Fruit fly (Drosophila melanogaster) whole organism, embryonic: Measurements from ENCODE around the gene CG44437.
A peak's percentile ranks its signal among the peaks of the same experiment; 100 is the strongest.

Source experiments
- Asciz ChIP-seq: fragments of 200-800 bp; sonication (Bioruptor generic); optimal IDR thresholded peaks from 2 replicates; lab custom pipeline; 2017; ENCODE audit warnings: missing biosample characterization, mild to moderate bottlenecking, missing genetic modification characterization, missing genetic modification reagents
- Atf6 ChIP-seq: fragments of 200-800 bp; sonication (Bioruptor generic); IDR thresholded peaks from 2 replicates; pipeline ENCODE4 v1.3.6; 2022; ENCODE audit warnings: missing biosample characterization, missing genetic modification characterization
- BtbVII ChIP-seq: fragments of 200-800 bp; sonication (Bioruptor generic); optimal IDR thresholded peaks from 3 replicates; lab custom pipeline; 2017; ENCODE audit warnings: missing biosample characterization, mild to moderate bottlenecking, missing genetic modification characterization
- CG10431 ChIP-seq: fragments of 200-800 bp; sonication (Bioruptor generic); optimal IDR thresholded peaks from 3 replicates; lab custom pipeline; 2018; ENCODE audit warnings: missing biosample characterization, mild to moderate bottlenecking, missing genetic modification characterization
- CG10979 ChIP-seq: fragments of 200-800 bp; sonication (Bioruptor generic); optimal IDR thresholded peaks from 2 replicates; lab custom pipeline; 2018; ENCODE audit warnings: missing biosample characterization, mild to moderate bottlenecking, missing genetic modification characterization, moderate library complexity
- CG11695 ChIP-seq: fragments of 200-800 bp; sonication (Bioruptor generic); IDR thresholded peaks from 3 replicates; pipeline ENCODE4 v1.3.6; 2022; ENCODE audit warnings: missing biosample characterization, missing genetic modification characterization
- CG12071 ChIP-seq: fragments of 200-800 bp; sonication (Bioruptor generic); optimal IDR thresholded peaks from 3 replicates; lab custom pipeline; 2018; ENCODE audit warnings: missing biosample characterization, mild to moderate bottlenecking, missing genetic modification characterization
- CG1233 ChIP-seq: fragments of 200-800 bp; sonication (Bioruptor generic); optimal IDR thresholded peaks from 4 replicates; lab custom pipeline; 2018; ENCODE audit warnings: missing biosample characterization, mild to moderate bottlenecking, missing genetic modification characterization
- CG13424 ChIP-seq: fragments of 200-800 bp; sonication (Bioruptor generic); optimal IDR thresholded peaks from 2 replicates; lab custom pipeline; 2019; ENCODE audit warnings: missing biosample characterization, mild to moderate bottlenecking, missing genetic modification characterization, moderate library complexity
- CG13894 ChIP-seq: fragments of 200-800 bp; sonication (Bioruptor generic); optimal IDR thresholded peaks from 3 replicates; lab custom pipeline; 2018; ENCODE audit warnings: missing biosample characterization, mild to moderate bottlenecking, missing genetic modification characterization, moderate library complexity
- CG1529 ChIP-seq: fragments of 200-800 bp; sonication (Bioruptor generic); optimal IDR thresholded peaks from 3 replicates; lab custom pipeline; 2018; ENCODE audit warnings: missing biosample characterization, missing genetic modification characterization
- CG2116 ChIP-seq: fragments of 200-800 bp; sonication (Bioruptor generic); optimal IDR thresholded peaks from 3 replicates; lab custom pipeline; 2018; ENCODE audit warnings: missing biosample characterization, mild to moderate bottlenecking, missing genetic modification characterization
- CG2199 ChIP-seq: fragments of 200-800 bp; sonication (Bioruptor generic); IDR thresholded peaks from 3 replicates; pipeline ENCODE4 v1.3.6; 2022; ENCODE audit warnings: missing biosample characterization, missing genetic modification characterization
- CG2889 ChIP-seq: fragments of 200-800 bp; sonication (Bioruptor generic); IDR thresholded peaks from 3 replicates; pipeline ENCODE4 v1.3.6; 2022; ENCODE audit warnings: missing biosample characterization, missing genetic modification characterization
- CG30020 ChIP-seq: fragments of 200-800 bp; optimal IDR thresholded peaks from 2 replicates; lab custom pipeline; 2019; ENCODE audit warnings: missing biosample characterization, mild to moderate bottlenecking, missing genetic modification characterization, moderate library complexity
- CG8388 ChIP-seq: fragments of 200-800 bp; sonication (Bioruptor generic); optimal IDR thresholded peaks from 2 replicates; lab custom pipeline; 2019; ENCODE audit warnings: missing biosample characterization, mild to moderate bottlenecking, missing genetic modification characterization, moderate library complexity
- CG8944 ChIP-seq: fragments of 200-800 bp; sonication (Bioruptor generic); optimal IDR thresholded peaks from 3 replicates; lab custom pipeline; 2016; ENCODE audit warnings: missing biosample characterization, missing genetic modification characterization
- CTCF ChIP-seq: fragments of 200-800 bp; sonication (Bioruptor generic); optimal IDR thresholded peaks from 2 replicates; lab custom pipeline; 2017; ENCODE audit warnings: missing biosample characterization, mild to moderate bottlenecking, missing genetic modification characterization, moderate library complexity
- Dbx ChIP-seq: fragments of 200-800 bp; sonication (Bioruptor generic); IDR thresholded peaks from 3 replicates; pipeline ENCODE4 v1.3.6; 2022; ENCODE audit warnings: missing biosample characterization, missing genetic modification characterization
- Doc3 ChIP-seq: fragments of 200-800 bp; sonication (Bioruptor generic); IDR thresholded peaks from 3 replicates; pipeline ENCODE4 v1.3.6; 2022; ENCODE audit warnings: missing biosample characterization, missing genetic modification characterization; ENCODE audit not compliant: partially characterized antibody
- HHEX ChIP-seq: fragments of 200-800 bp; sonication (Bioruptor generic); optimal IDR thresholded peaks from 3 replicates; lab custom pipeline; 2017; ENCODE audit warnings: missing biosample characterization, mild to moderate bottlenecking, missing genetic modification characterization, missing genetic modification reagents
- Hand ChIP-seq: fragments of 200-800 bp; sonication (Bioruptor generic); optimal IDR thresholded peaks from 2 replicates; lab custom pipeline; 2017; ENCODE audit warnings: mild to moderate bottlenecking, missing biosample characterization, missing genetic modification reagents, missing genetic modification characterization
- Hr3 ChIP-seq: fragments of 200-800 bp; sonication (Bioruptor generic); optimal IDR thresholded peaks from 3 replicates; lab custom pipeline; 2016; ENCODE audit warnings: missing biosample characterization, missing genetic modification characterization
- Jarid2 ChIP-seq: fragments of 200-800 bp; sonication (Bioruptor generic); optimal IDR thresholded peaks from 3 replicates; lab custom pipeline; 2017; ENCODE audit warnings: mild to moderate bottlenecking, missing biosample characterization, missing genetic modification reagents, missing genetic modification characterization
- MESR4 ChIP-seq: fragments of 200-800 bp; sonication (Bioruptor generic); optimal IDR thresholded peaks from 2 replicates; lab custom pipeline; 2018; ENCODE audit warnings: missing biosample characterization, mild to moderate bottlenecking, missing genetic modification characterization, moderate library complexity
- Max ChIP-seq: fragments of 200-800 bp; sonication (Bioruptor generic); optimal IDR thresholded peaks from 2 replicates; lab custom pipeline; 2016; ENCODE audit warnings: missing biosample characterization, mild to moderate bottlenecking, missing genetic modification characterization
- Med ChIP-seq: fragments of 200-800 bp; sonication (Bioruptor generic); peaks from one replicate; lab custom pipeline; 2016; ENCODE audit warnings: missing biosample characterization, missing genetic modification characterization, mild to moderate bottlenecking, inconsistent platforms, moderate library complexity
- NC2β ChIP-seq: fragments of 200-800 bp; sonication (Bioruptor generic); optimal IDR thresholded peaks from 2 replicates; lab custom pipeline; 2016; ENCODE audit warnings: missing biosample characterization, missing genetic modification characterization
- PHDP ChIP-seq: fragments of 200-800 bp; sonication (Bioruptor generic); optimal IDR thresholded peaks from 3 replicates; lab custom pipeline; 2018; ENCODE audit warnings: missing biosample characterization, mild to moderate bottlenecking, missing genetic modification characterization, moderate library complexity
- Sin3A ChIP-seq: fragments of >200 bp; optimal IDR thresholded peaks from 2 replicates; lab custom pipeline; 2018
- Ssrp ChIP-seq: fragments of 200-800 bp; sonication (Bioruptor generic); optimal IDR thresholded peaks from 2 replicates; lab custom pipeline; 2018; ENCODE audit warnings: missing biosample characterization, mild to moderate bottlenecking, missing genetic modification characterization, moderate library complexity
- Tbp ChIP-seq: fragments of >200 bp; optimal IDR thresholded peaks from 2 replicates; lab custom pipeline; 2018; ENCODE audit warnings: missing biosample characterization, missing genetic modification characterization
- Usf ChIP-seq: fragments of 200-800 bp; sonication (Bioruptor generic); optimal IDR thresholded peaks from 2 replicates; lab custom pipeline; 2017; ENCODE audit warnings: missing genotype, missing biosample characterization, missing genetic modification characterization
- YL-1 ChIP-seq: fragments of 200-800 bp; sonication (Bioruptor generic); optimal IDR thresholded peaks from 3 replicates; lab custom pipeline; 2017; ENCODE audit warnings: missing biosample characterization, mild to moderate bottlenecking, missing genetic modification characterization
- al ChIP-seq: fragments of 200-800 bp; sonication (Bioruptor generic); IDR thresholded peaks from 2 replicates; pipeline ENCODE4 v1.3.6; 2022; ENCODE audit warnings: missing biosample characterization, missing genetic modification characterization
- bowl ChIP-seq: fragments of 200-800 bp; sonication (Bioruptor generic); IDR thresholded peaks from 2 replicates; pipeline ENCODE4 v1.3.6; 2022; ENCODE audit warnings: missing biosample characterization, missing genetic modification characterization
- br ChIP-seq: fragments of >200 bp; optimal IDR thresholded peaks from 2 replicates; lab custom pipeline; 2017
- corto ChIP-seq: fragments of 200-800 bp; sonication (Bioruptor generic); optimal IDR thresholded peaks from 2 replicates; lab custom pipeline; 2016; ENCODE audit warnings: missing biosample characterization, mild to moderate bottlenecking, missing genetic modification characterization, moderate library complexity
- da ChIP-seq: fragments of 200-800 bp; sonication (Bioruptor generic); optimal IDR thresholded peaks from 2 replicates; lab custom pipeline; 2016; ENCODE audit warnings: missing biosample characterization, missing genetic modification characterization
- dan ChIP-seq: fragments of 200-800 bp; sonication (Bioruptor generic); IDR thresholded peaks from 2 replicates; pipeline ENCODE4 v1.3.6; 2022; ENCODE audit warnings: missing biosample characterization, missing genetic modification characterization
- exex ChIP-seq: fragments of 200-800 bp; sonication (Bioruptor generic); optimal IDR thresholded peaks from 4 replicates; lab custom pipeline; 2018; ENCODE audit warnings: missing biosample characterization, mild to moderate bottlenecking, missing genetic modification characterization, moderate library complexity
- fd102C ChIP-seq: fragments of 200-800 bp; sonication (Bioruptor generic); optimal IDR thresholded peaks from 2 replicates; lab custom pipeline; 2018; ENCODE audit warnings: missing biosample characterization, mild to moderate bottlenecking, missing genetic modification characterization, moderate library complexity
- grau ChIP-seq: fragments of 200-800 bp; optimal IDR thresholded peaks from 3 replicates; lab custom pipeline; 2019; ENCODE audit warnings: missing biosample characterization, mild to moderate bottlenecking, missing genetic modification characterization, moderate library complexity
- h ChIP-seq: fragments of >200 bp; optimal IDR thresholded peaks from 2 replicates; lab custom pipeline; 2017
- maf-S ChIP-seq: fragments of 200-800 bp; sonication (Bioruptor generic); optimal IDR thresholded peaks from 2 replicates; lab custom pipeline; 2016; ENCODE audit warnings: missing biosample characterization, missing genetic modification characterization
- pb ChIP-seq: fragments of 200-800 bp; sonication (Bioruptor generic); optimal IDR thresholded peaks from 3 replicates; lab custom pipeline; 2016; ENCODE audit warnings: missing biosample characterization, missing genetic modification characterization
- pzg ChIP-seq: fragments of 200-800 bp; sonication (Bioruptor generic); optimal IDR thresholded peaks from 3 replicates; lab custom pipeline; 2018; ENCODE audit warnings: missing biosample characterization, mild to moderate bottlenecking, missing genetic modification characterization, moderate library complexity
- stwl ChIP-seq: fragments of 200-800 bp; sonication (Bioruptor generic); optimal IDR thresholded peaks from 3 replicates; lab custom pipeline; 2018; ENCODE audit warnings: missing biosample characterization, mild to moderate bottlenecking, missing genetic modification characterization, moderate library complexity
- tin ChIP-seq: fragments of 200-800 bp; sonication (Bioruptor generic); optimal IDR thresholded peaks from 3 replicates; lab custom pipeline; 2016; ENCODE audit warnings: missing biosample characterization, missing genetic modification characterization
- vfl ChIP-seq: fragments of 200-800 bp; sonication (Bioruptor generic); optimal IDR thresholded peaks from 2 replicates; lab custom pipeline; 2016; ENCODE audit warnings: missing biosample characterization, missing genetic modification characterization
- vnd ChIP-seq: fragments of 200-800 bp; sonication (Bioruptor generic); IDR thresholded peaks from 3 replicates; pipeline ENCODE4 v1.3.6; 2022; ENCODE audit warnings: missing biosample characterization, missing genetic modification characterization; ENCODE audit not compliant: partially characterized antibody
- yki ChIP-seq: fragments of >200 bp; optimal IDR thresholded peaks from 3 replicates; lab custom pipeline; 2018
- zfh1 ChIP-seq: fragments of 200-800 bp; sonication (Bioruptor generic); IDR thresholded peaks from 3 replicates; pipeline ENCODE4 v1.3.6; 2022; ENCODE audit warnings: missing biosample characterization, missing genetic modification characterization

Gene CG44437

DNA sequence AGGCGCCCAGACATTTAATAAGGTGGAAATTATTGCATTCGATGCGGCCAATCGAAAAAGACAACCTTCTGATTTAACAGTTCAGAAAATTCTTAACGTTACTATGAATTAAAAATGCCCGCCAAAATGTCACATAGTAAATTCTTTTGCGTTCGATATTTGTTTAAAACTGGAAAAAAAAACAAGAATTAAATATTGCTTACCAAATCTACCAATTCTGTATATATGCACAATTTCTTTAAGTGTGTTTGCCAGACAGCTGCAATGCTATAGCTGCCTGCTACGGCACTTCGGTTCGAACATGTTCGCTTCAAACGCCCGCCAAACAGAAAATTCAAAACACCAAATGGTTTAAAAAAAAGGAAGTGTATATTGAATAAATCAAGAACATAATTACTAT is 12.0 kb upstream of the CG44437 start (continued):
- TF ChIP-seq maf-S (GFP tag; lab: Kevin White, UChicago) (peak; percentile 61), al (GFP tag; lab: Robert Waterston, UW) (peak; percentile 26; the same call in 1 of the 2 replicates), exex (tag; lab: Kevin White, UChicago) (no peak), Hand (no peak), CG8388 (peak; percentile 58), corto (GFP tag; lab: Kevin White, UChicago) (no peak), CG10431 (GFP tag; lab: Kevin White, UChicago) (no peak), CG12071 (GFP tag; lab: Kevin White, UChicago) (peak; percentile 52), vfl (GFP tag; lab: Kevin White, UChicago) (peak; percentile 35), Dbx (GFP tag; lab: Robert Waterston, UW) (peak; percentile 64; the same call in 2 of the 3 replicates), da (GFP tag; lab: Kevin White, UChicago) (peak; percentile 16), CG30020 (no peak), h (lab: Kevin White, UChicago) (no peak), vnd (GFP tag; lab: Robert Waterston, UW) (no peak), MESR4 (GFP tag; lab: Kevin White, UChicago) (no peak), Ssrp (tag; lab: Kevin White, UChicago) (peak; percentile 55), Max (GFP tag; lab: Kevin White, UChicago) (peak; percentile 49), Usf (no peak), Hr3 (peak; percentile 50), CG2889 (GFP tag; lab: Robert Waterston, UW) (0 out of 3 replicates have a peak, but pooled peaks have one; percentile 7), Atf6 (GFP tag; lab: Robert Waterston, UW) (peak; percentile 70), dan (no peak), yki (lab: Kevin White, UChicago) (no peak), pzg (GFP tag; lab: Kevin White, UChicago) (peak; percentile 23), NC2β (GFP tag; lab: Kevin White, UChicago) (peak; percentile 61), HHEX (GFP tag; lab: Kevin White, UChicago) (peak; percentile 48), BtbVII (no peak), CG1233 (GFP tag; lab: Kevin White, UChicago) (peak; percentile 30), Jarid2 (peak; percentile 19), CG13424 (tag; lab: Kevin White, UChicago) (peak; percentile 57), CG10979 (tag; lab: Kevin White, UChicago) (peak; percentile 62), bowl (GFP tag; lab: Robert Waterston, UW) (no peak), fd102C (GFP tag; lab: Kevin White, UChicago) (no peak), Med (GFP tag; lab: Kevin White, UChicago) (peak; percentile 94), Asciz (GFP tag; lab: Kevin White, UChicago) (peak; percentile 31), pb (peak; percentile 42), CG13894 (tag; lab: Kevin White, UChicago) (peak; percentile 9), YL-1 (peak; percentile 7), zfh1 (GFP tag; lab: Robert Waterston, UW) (peak; percentile 63; the same call in 1 of the 3 replicates), Sin3A (lab: Kevin White, UChicago) (no peak), CG8944 (GFP tag; lab: Kevin White, UChicago) (peak; percentile 71), CTCF (GFP tag; lab: Kevin White, UChicago) (no peak), br (no peak), Doc3 (GFP tag; lab: Robert Waterston, UW) (no peak), CG1529 (GFP tag; lab: Kevin White, UChicago) (peak; percentile 47), tin (GFP tag; lab: Kevin White, UChicago) (peak; percentile 68), Tbp (GFP tag; lab: Kevin White, UChicago) (no peak), stwl (tag; lab: Kevin White, UChicago) (peak; percentile 52), PHDP (tag; lab: Kevin White, UChicago) (peak; percentile 74), CG11695 (GFP tag; lab: Robert Waterston, UW) (peak; percentile 76), CG2116 (GFP tag; lab: Kevin White, UChicago) (peak; percentile 27), grau (tag; lab: Kevin White, UChicago) (peak; percentile 51), CG2199 (GFP tag; lab: Robert Waterston, UW) (no peak)
